Fruit fly (Drosophila melanogaster): ENCODE data around the gene CG43155.

Gene CG43155

DNA sequence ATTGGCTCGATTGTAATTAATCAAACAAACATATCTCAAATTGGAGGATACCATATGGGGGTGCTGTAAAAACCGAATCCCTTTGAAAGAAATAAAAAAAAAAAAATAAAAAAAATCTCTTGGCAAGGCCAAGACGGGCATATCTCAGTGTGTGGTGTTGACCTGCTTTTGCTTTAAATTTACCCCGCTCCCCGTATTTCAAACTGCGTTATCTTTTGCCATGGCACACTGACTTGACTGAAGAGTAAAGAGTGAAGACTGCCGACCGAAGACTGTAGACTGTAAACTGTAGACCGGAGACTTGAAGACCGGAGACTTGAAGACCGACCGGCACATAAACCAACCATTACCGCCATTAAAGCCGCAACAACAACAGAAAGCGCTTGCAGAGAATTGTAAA is 52.4 kb downstream of the CG43155 start:
- no peak for TF ChIP-seq Sin3A (optimal IDR thresholded peaks at IDR 0.05)
- no peak for TF ChIP-seq ttk (optimal IDR thresholded peaks at IDR 0.05)

DNA sequence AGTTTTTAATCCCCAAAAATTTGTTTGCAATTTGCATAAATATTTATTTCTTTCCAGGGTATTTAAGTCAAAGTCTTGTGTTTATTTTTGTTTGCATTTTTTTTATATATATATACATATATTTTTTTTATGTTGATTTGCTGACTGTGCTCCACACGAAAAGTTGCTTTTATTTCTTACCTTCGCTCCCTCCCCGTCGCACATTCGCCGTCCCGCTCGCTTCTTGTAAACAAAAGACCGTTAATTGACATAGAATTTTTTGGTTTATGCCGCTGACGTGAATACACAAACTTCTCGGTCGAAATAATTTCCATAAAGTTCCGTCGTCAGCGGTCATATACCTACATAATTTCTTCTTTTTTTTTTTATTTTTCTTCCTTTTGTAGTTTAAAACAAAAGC is 53.3 kb downstream of the CG43155 start:
- TF ChIP-seq insv (optimal IDR thresholded peaks at IDR 0.05), result no peak
- no peak for TF ChIP-seq ttk (optimal IDR thresholded peaks at IDR 0.05)
- no peak for TF ChIP-seq Myc (optimal IDR thresholded peaks at IDR 0.05)
- no peak for TF ChIP-seq Sin3A (optimal IDR thresholded peaks at IDR 0.05)
- TF ChIP-seq psq (optimal IDR thresholded peaks at IDR 0.05), result no peak
- TF ChIP-seq h (optimal IDR thresholded peaks at IDR 0.05), result no peak

dm6 chrX:11515550-11515949 is 56.0 kb downstream of the CG43155 start:
- TF ChIP-seq Sin3A (optimal IDR thresholded peaks at IDR 0.05), result no peak
- TF ChIP-seq psq (optimal IDR thresholded peaks at IDR 0.05), result no peak
- TF ChIP-seq Myc (optimal IDR thresholded peaks at IDR 0.05), result no peak
- no peak for TF ChIP-seq ttk (optimal IDR thresholded peaks at IDR 0.05)
- no peak for TF ChIP-seq insv (optimal IDR thresholded peaks at IDR 0.05)

DNA sequence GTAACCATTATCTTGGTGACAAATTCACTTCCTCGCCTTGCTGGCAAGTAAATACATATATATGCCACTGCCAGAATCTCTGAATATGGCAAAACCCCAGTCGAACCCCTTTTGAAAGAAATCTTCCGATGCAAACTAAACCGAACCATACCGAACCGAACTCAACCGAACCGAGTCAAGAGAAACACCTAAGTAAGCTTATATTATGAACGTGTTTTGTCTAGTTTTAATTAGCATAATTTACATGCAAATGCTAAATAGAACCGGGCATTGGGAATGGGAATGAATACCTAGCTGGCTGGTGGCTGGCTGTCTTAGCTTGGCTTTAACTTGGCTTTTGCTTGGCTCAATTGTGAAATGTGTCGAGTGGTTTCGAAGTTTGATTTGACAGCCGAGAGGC is 57.7 kb downstream of the CG43155 start:
- TF ChIP-seq Myc (optimal IDR thresholded peaks at IDR 0.05), result no peak
- no peak for TF ChIP-seq ttk (optimal IDR thresholded peaks at IDR 0.05)
- TF ChIP-seq psq (optimal IDR thresholded peaks at IDR 0.05), result no peak
- TF ChIP-seq Sin3A (optimal IDR thresholded peaks at IDR 0.05), result no peak
- no peak for TF ChIP-seq insv (optimal IDR thresholded peaks at IDR 0.05)
- TF ChIP-seq h (optimal IDR thresholded peaks at IDR 0.05), result no peak

dm6 chrX:11518435-11518834 is 58.8 kb downstream of the CG43155 start:
- TF ChIP-seq Sin3A (optimal IDR thresholded peaks at IDR 0.05), result no peak
- TF ChIP-seq Myc (optimal IDR thresholded peaks at IDR 0.05), result no peak
- no peak for TF ChIP-seq h (optimal IDR thresholded peaks at IDR 0.05)
- TF ChIP-seq psq (optimal IDR thresholded peaks at IDR 0.05), result no peak

DNA sequence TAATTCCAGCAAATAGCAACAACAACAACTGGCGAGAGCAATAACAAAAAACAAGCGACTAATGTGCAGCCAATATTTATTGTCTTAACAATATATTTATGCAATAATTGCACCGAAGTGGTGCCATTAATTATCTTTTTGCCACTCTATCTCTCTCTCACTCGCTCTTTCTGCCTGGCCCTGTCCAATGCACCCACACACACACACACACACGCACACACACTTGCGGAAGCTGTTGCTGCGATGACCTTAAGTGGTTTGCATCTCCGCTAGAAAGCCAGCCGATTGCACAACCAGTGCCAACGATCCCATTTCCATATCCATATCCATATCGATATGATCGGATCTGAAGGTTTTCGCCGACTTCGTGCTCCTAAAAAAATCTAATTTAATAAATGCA is 60.6 kb downstream of the CG43155 start:
- TF ChIP-seq psq (optimal IDR thresholded peaks at IDR 0.05) (no peak), ttk (optimal IDR thresholded peaks at IDR 0.05) (no peak), h (optimal IDR thresholded peaks at IDR 0.05) (no peak), insv (optimal IDR thresholded peaks at IDR 0.05) (no peak), Sin3A (optimal IDR thresholded peaks at IDR 0.05) (no peak), Myc (optimal IDR thresholded peaks at IDR 0.05) (no peak)

dm6 chrX:11521561-11522546 is 62.3 kb downstream of the CG43155 start:
- TF ChIP-seq insv (optimal IDR thresholded peaks at IDR 0.05) (no peak), psq (optimal IDR thresholded peaks at IDR 0.05) (no peak), Sin3A (optimal IDR thresholded peaks at IDR 0.05) (no peak), h (optimal IDR thresholded peaks at IDR 0.05) (no peak), Myc (optimal IDR thresholded peaks at IDR 0.05) (no peak), ttk (optimal IDR thresholded peaks at IDR 0.05) (no peak)

DNA sequence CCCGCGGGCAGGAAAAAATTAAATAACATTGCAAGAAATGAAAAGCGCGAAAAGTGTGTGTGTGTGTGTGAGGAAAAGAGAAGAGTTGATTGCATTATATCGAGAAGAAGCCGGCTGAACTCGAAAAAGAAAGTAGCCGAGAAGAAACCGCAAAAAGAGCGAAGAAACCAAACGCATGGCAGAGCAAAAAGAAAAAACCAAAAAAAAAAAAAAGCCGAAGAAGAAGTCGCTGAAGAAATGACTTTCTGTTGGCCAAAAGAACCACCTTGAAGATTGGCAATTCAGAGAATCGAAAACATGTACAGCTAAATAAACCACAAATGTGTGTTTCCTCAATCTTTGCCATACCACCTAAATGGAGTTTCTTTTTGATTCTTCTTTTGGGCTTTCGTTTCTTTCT is 64.3 kb downstream of the CG43155 start:
- no peak for TF ChIP-seq insv (optimal IDR thresholded peaks at IDR 0.05)
- TF ChIP-seq h (optimal IDR thresholded peaks at IDR 0.05), result no peak
- TF ChIP-seq psq (optimal IDR thresholded peaks at IDR 0.05), result no peak
- no peak for TF ChIP-seq Myc (optimal IDR thresholded peaks at IDR 0.05)
- no peak for TF ChIP-seq Sin3A (optimal IDR thresholded peaks at IDR 0.05)
- TF ChIP-seq ttk (optimal IDR thresholded peaks at IDR 0.05), result no peak
